Worm (Caenorhabditis elegans): Measurements from ENCODE around the gene srw-67.

The srw-67 gene

ce11 chrV:7465509-7465908, 48.0 kb downstream of the srw-67 start, which contains the start of gene F25E5.1 (continued):
- TF ChIP-seq ztf-11 (tag; optimal IDR thresholded peaks at IDR 0.05) (peak in 1 of 2 experiments; percentile 72), skn-1 (tag; optimal IDR thresholded peaks at IDR 0.05) (peak; percentile 49), mab-9 (GFP tag; IDR thresholded peaks at IDR 0.05) (0 out of 2 replicates have a peak, but pooled peaks have one; percentile 29), lin-39 (tag; optimal IDR thresholded peaks at IDR 0.05) (no peak), ztf-4 (tag; optimal IDR thresholded peaks at IDR 0.05) (no peak), efl-1 (optimal IDR thresholded peaks at IDR 0.05) (peak; percentile 79 to 81), efl-1 (GFP tag; optimal IDR thresholded peaks at IDR 0.05 in 1 of 2) (peak; percentile 73 to 93), dpl-1 (GFP tag; optimal IDR thresholded peaks at IDR 0.05) (peak; percentile 49 to 72 (median 63)), nhr-11 (tag; optimal IDR thresholded peaks at IDR 0.05) (no peak), snpc-4 (tag; optimal IDR thresholded peaks at IDR 0.05) (peak; percentile 47), xbp-1 (tag; optimal IDR thresholded peaks at IDR 0.05) (peak; percentile 59), snu-23 (GFP tag; optimal IDR thresholded peaks at IDR 0.05) (peak; percentile 76), mdl-1 (tag; optimal IDR thresholded peaks at IDR 0.05) (peak in 1 of 2 experiments; percentile 58), zag-1 (tag; optimal IDR thresholded peaks at IDR 0.05) (no peak), ceh-82 (tag; optimal IDR thresholded peaks at IDR 0.05) (peak; percentile 42 to 73 (median 65)), unc-86 (tag; optimal IDR thresholded peaks at IDR 0.05) (peak; percentile 47), unc-98 (GFP tag; IDR thresholded peaks at IDR 0.05) (peak; percentile 61), blmp-1 (tag; optimal IDR thresholded peaks at IDR 0.05) (peak; percentile 37), nhr-12 (tag; optimal IDR thresholded peaks at IDR 0.05) (no peak), ceh-8 (GFP tag; optimal IDR thresholded peaks at IDR 0.05) (peak; percentile 18), pqm-1 (tag; optimal IDR thresholded peaks at IDR 0.05) (no peak), lsy-2 (tag; optimal IDR thresholded peaks at IDR 0.05) (peak; percentile 55 to 75), unc-130 (tag; optimal IDR thresholded peaks at IDR 0.05) (no peak), nhr-20 (tag; optimal IDR thresholded peaks at IDR 0.05) (peak; percentile 71), lin-14 (GFP tag; optimal IDR thresholded peaks at IDR 0.05) (peak; percentile 93), jun-1 (tag; optimal IDR thresholded peaks at IDR 0.05) (peak; percentile 2), nhr-77 (tag; optimal IDR thresholded peaks at IDR 0.05) (peak; percentile 34), tbx-2 (tag; optimal IDR thresholded peaks at IDR 0.05) (peak; percentile 75), rnt-1 (tag; optimal IDR thresholded peaks at IDR 0.05) (peak; percentile 93), ets-5 (GFP tag; IDR thresholded peaks at IDR 0.05) (no peak), ceh-63 (GFP tag; optimal IDR thresholded peaks at IDR 0.05) (no peak)

Measured in whole organism, L1 larva.